Fruit fly (Drosophila melanogaster): ENCODE measurements around the gene CG17717.

CG17717 gene

DNA sequence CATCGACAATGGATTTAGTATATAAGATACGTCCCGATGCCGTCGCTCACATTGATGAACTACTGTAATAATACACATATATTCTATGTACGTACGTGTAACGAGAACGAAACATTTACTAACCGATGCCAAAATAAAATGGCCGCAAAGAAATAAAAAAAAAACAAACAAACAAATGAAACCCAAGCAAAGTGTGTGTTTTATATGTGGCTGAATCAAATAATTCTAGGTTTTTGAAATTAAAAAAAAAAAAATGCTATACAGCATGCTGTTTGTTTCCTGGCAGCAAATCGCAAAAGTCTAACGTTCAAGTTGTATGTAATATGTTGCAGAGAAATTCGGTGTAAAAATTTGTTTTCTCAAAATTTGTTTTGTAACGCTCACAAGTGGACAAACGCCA lies at the start of gene CG17717:
CG17717 (plus strand) TSS at position 301 of the 400 bp plus-strand sequence.
- no peak for TF ChIP-seq EcR (GFP tag; optimal IDR thresholded peaks at IDR 0.05)
- no peak for TF ChIP-seq psq (optimal IDR thresholded peaks at IDR 0.05)
- TF ChIP-seq CG8478 (optimal IDR thresholded peaks at IDR 0.05), result no peak
- TF ChIP-seq pan (optimal IDR thresholded peaks at IDR 0.05), result no peak
- TF ChIP-seq Dll (optimal IDR thresholded peaks at IDR 0.05), result no peak
- TF ChIP-seq usp (GFP tag; optimal IDR thresholded peaks at IDR 0.05), result no peak

DNA sequence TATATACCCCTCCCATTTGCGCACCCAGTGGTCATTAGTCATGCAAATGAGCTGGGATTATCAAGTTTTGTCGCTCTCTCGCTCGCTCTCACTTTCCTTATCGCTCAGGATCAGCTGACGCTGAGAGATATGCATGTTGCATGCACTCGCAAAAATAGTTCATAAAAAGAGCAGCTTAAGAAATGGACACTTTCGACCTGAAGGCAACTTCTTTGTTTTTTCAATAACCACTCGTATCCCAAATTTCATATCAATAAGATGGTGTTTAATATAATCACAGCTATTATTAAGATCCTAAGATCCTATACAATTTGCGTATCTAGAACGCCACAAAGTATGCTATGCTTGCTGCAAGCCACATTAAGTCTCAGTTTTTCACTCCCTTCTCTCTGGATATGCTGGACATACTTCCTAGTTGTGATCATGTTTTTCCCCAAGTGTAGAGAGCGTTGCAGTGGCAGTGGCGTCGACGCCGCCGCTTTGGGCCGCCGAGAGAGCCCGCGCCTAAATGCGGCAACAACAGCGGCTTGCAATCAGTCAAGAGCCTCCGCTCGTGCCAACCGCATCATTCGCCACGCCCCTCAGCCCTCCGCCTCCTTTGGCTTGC lies 48.8 kb upstream of the CG17717 start, which contains the start of gene CG34417:
CG34417 (plus strand) TSS at position 557 of the 607 bp plus-strand sequence.
- TF ChIP-seq psq (optimal IDR thresholded peaks at IDR 0.05) (no peak), pan (optimal IDR thresholded peaks at IDR 0.05) (no peak)

DNA sequence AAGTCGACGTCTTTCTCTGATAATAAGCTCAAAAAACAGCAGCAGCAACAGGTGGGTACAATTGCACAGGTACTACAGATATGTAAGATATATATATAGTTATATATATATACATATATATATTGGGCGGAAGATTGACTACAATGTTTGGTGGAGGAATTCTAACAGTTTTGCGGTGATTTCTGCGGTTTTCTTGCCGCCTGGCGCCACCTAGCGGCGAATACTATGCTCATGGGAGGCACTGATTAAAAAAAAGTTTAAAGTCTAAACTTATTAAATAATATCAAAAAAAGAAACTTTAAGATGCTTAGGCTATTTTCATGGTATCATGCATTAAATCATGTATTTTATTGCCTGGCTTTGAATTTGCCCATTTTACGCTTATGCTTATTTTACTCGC lies 47.8 kb upstream of the CG17717 start:
- TF ChIP-seq Dll (optimal IDR thresholded peaks at IDR 0.05), result no peak
- no peak for TF ChIP-seq psq (optimal IDR thresholded peaks at IDR 0.05)
- no peak for TF ChIP-seq usp (GFP tag; optimal IDR thresholded peaks at IDR 0.05)

DNA sequence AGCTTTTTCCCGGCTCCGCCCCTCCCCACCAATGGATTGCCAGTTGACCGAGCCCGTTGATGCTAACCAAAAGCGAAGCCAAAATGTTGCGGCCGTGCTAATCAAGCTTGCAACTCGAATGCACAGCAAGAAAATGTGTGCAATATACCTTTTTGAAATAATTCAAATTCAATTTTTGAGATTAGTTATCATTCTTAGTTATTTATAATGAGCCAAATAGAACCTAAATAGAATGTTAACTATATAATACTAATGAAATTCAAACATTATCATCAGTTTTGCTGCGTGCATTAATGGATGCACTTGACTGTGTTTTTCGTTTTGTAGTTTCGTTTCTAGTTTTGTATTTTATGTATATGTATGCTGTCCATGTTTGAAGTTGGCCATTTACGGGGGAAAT lies 46.8 kb upstream of the CG17717 start:
- TF ChIP-seq EcR (GFP tag; optimal IDR thresholded peaks at IDR 0.05) (no peak), psq (optimal IDR thresholded peaks at IDR 0.05) (no peak), usp (GFP tag; optimal IDR thresholded peaks at IDR 0.05) (no peak), pan (optimal IDR thresholded peaks at IDR 0.05) (no peak), CG8478 (optimal IDR thresholded peaks at IDR 0.05) (no peak), Dll (optimal IDR thresholded peaks at IDR 0.05) (no peak)

DNA sequence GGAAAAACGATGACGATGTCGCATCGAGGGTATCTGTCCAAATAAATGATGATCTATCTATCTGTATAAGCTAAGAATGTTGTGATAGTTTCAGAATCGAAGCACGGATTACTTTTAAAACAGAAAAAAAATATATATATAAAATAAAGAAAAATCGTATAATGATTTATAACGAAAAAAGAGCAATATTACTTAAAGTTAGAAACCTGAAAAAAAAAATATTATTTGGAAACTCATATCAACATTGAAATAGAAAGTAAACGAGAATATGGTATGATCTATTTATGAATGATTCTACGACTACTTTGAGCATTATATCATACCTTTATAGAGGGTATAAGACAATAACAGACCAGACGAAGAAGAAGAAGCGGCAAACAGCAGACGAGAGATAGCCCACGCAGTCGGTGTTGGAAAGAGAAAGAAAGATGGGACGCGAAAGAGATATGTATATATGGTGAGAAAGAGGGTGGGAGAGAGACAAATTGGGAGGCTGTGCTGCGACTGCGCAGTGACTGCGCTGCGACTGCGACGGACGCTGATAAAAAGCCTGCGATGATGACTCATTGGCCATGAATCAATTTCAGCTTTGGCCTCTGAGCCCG lies 45.4 kb upstream of the CG17717 start:
- TF ChIP-seq CG8478 (optimal IDR thresholded peaks at IDR 0.05), result no peak
- TF ChIP-seq Dll (optimal IDR thresholded peaks at IDR 0.05), result no peak
- TF ChIP-seq usp (GFP tag; optimal IDR thresholded peaks at IDR 0.05), result no peak
- no peak for TF ChIP-seq psq (optimal IDR thresholded peaks at IDR 0.05)
- no peak for TF ChIP-seq EcR (GFP tag; optimal IDR thresholded peaks at IDR 0.05)
- TF ChIP-seq pan (optimal IDR thresholded peaks at IDR 0.05), result no peak

DNA sequence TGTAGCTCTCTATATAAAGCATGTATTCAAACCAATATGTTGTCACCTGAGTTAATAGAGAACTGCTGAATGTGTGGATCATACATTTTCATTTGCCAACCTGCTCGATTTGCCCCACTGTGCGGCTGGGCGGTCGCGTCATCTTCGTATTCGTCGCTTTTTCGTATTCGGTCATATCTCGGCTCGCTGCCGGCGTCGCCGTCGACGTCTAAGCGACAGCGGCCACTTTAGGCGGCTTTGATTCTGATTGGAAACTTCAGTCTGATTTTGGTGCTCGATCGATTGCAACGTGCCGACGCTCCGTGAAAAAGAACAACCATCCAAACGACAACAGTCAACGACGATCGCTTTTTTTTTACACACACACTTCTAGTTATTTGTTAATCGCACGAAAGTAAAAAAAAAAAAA lies 43.2 kb upstream of the CG17717 start:
- no peak for TF ChIP-seq usp (GFP tag; optimal IDR thresholded peaks at IDR 0.05)
- TF ChIP-seq pan (optimal IDR thresholded peaks at IDR 0.05), result no peak
- no peak for TF ChIP-seq Dll (optimal IDR thresholded peaks at IDR 0.05)
- no peak for TF ChIP-seq EcR (GFP tag; optimal IDR thresholded peaks at IDR 0.05)
- TF ChIP-seq psq (optimal IDR thresholded peaks at IDR 0.05), result no peak
- TF ChIP-seq CG8478 (optimal IDR thresholded peaks at IDR 0.05), result no peak

DNA sequence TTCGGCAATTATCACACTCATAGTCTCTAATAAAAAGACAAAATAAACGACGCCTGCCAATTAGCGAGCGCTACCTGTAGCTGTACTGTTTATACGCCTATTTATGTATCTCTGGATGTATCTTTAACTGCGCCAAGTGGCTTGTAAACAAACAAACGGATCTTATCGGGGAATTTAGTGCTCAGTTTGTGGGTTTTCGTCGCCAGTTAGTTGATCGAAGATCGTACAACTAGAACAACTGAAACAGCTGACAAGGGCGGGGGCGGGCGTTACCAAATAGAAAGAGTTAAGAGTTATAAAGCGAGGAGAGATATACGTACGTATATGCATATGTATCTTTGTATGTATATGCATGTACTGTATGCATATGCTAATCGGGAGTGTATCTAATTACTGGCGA lies 42.1 kb upstream of the CG17717 start:
- TF ChIP-seq pan (optimal IDR thresholded peaks at IDR 0.05) (no peak), CG8478 (optimal IDR thresholded peaks at IDR 0.05) (no peak), Dll (optimal IDR thresholded peaks at IDR 0.05) (no peak), EcR (GFP tag; optimal IDR thresholded peaks at IDR 0.05) (no peak), usp (GFP tag; optimal IDR thresholded peaks at IDR 0.05) (no peak), psq (optimal IDR thresholded peaks at IDR 0.05) (no peak)

DNA sequence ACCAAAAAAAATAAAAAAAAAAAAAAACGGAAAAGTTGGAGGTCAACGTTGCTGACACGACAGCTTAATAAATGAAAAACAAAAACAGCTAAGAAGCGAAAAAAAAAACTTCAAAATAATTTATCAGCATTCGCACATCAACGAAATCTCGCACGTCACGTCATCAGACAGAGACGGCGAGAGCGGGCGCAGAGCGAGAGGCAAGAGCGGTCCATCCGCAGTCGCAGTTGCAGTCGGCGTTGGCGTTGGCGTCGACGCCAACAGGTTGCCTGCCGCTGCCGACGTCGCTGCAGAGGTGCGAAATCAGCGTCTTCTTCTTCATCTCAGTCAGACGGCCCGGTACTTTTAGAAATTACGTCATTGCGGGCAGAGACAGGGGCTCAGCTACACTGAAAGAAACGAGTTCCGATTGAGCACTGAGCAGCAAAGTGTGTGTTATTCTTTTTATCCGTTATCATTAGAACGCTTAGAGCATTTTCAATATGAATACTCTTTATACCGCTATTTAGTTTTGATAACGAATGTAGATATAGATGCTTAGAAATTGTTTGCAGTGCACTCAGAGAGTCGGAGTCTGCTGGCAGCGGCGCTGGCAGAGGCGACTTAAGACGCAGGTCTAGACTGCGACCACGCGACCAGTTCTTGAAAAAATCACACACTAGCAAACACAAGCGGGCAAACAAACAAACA lies 39.5 kb upstream of the CG17717 start:
- TF ChIP-seq EcR (GFP tag; optimal IDR thresholded peaks at IDR 0.05) (no peak), pan (optimal IDR thresholded peaks at IDR 0.05) (no peak), psq (optimal IDR thresholded peaks at IDR 0.05) (no peak), CG8478 (optimal IDR thresholded peaks at IDR 0.05) (no peak), usp (GFP tag; optimal IDR thresholded peaks at IDR 0.05) (no peak), Dll (optimal IDR thresholded peaks at IDR 0.05) (no peak)

DNA sequence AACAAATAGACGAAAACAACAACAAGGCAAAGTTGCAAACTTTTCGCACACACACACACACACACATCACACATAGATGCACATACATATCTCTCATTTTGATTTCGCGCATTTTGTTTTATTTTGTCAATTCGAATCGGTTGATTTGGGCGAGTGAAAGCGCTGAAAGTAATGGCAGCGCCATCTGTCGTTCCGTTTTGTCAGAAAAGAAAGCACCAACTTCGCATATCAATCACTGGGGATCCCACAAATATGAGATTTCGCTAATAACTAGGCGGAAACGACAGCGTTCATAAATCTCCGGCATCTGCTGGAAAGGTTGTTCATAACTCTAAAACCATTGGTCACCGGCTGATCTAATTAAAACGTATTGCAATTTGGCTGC lies 39.0 kb upstream of the CG17717 start:
- no peak for TF ChIP-seq pan (optimal IDR thresholded peaks at IDR 0.05)
- TF ChIP-seq Dll (optimal IDR thresholded peaks at IDR 0.05), result no peak
- no peak for TF ChIP-seq usp (GFP tag; optimal IDR thresholded peaks at IDR 0.05)
- no peak for TF ChIP-seq EcR (GFP tag; optimal IDR thresholded peaks at IDR 0.05)
- no peak for TF ChIP-seq psq (optimal IDR thresholded peaks at IDR 0.05)
- TF ChIP-seq CG8478 (optimal IDR thresholded peaks at IDR 0.05), result no peak

DNA sequence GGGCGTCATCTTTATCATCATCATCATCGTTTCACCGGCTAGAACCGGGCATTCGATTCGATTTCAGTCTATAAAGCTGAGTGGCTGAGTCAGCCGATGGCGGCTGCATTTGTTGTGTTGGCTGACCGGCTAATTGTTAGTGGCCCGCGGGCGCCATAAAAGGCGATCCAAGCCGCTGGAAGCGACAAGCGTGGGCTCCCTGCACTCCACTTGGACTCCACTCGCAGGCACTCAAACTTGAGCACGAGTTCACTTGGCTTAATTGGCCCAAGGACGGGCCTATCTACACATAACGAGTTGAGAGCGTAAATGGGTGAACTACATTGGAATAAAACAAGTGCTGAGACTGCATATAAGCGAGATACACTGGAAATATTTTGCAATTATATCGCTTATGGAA lies 37.6 kb upstream of the CG17717 start:
- TF ChIP-seq psq (optimal IDR thresholded peaks at IDR 0.05) (no peak), Dll (optimal IDR thresholded peaks at IDR 0.05) (no peak), EcR (GFP tag; optimal IDR thresholded peaks at IDR 0.05) (no peak), CG8478 (optimal IDR thresholded peaks at IDR 0.05) (no peak), pan (optimal IDR thresholded peaks at IDR 0.05) (no peak), usp (GFP tag; optimal IDR thresholded peaks at IDR 0.05) (no peak)

DNA sequence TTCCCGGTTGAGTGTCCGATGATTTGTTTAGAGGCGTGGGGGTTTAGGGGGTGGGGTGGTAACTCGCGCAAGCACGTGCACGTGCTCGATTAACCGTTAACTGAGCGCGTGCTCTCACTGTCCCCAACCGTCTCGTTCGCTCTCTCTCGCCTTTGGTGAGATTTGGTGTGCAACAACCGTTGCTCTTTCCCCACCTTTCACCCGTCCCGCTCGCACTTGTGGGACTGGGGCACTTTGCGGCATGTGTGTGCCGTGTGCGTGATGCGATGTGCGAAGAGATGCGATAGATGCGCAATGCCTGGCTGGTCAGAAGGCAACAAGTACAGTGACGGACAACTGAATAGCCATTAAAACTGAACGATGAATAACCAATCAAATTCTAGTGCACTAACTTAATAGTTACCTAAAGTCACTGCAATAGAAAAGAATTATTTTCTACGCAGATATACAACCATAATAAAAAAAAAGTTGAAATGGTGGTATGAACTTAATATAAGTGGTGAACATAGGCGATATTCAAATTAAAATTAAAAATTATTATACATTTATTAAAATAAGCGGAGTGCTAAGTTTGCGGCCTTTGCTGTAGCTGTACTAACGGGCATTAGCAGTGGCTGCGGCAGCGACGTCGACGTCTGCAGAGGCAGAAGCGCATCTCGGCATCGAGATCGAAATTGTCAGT lies 17.7 kb upstream of the CG17717 start:
- TF ChIP-seq CG8478 (optimal IDR thresholded peaks at IDR 0.05), result no peak
- TF ChIP-seq psq (optimal IDR thresholded peaks at IDR 0.05), result no peak
- TF ChIP-seq EcR (GFP tag; optimal IDR thresholded peaks at IDR 0.05), result no peak
- no peak for TF ChIP-seq usp (GFP tag; optimal IDR thresholded peaks at IDR 0.05)
- TF ChIP-seq pan (optimal IDR thresholded peaks at IDR 0.05), result no peak
- no peak for TF ChIP-seq Dll (optimal IDR thresholded peaks at IDR 0.05)

DNA sequence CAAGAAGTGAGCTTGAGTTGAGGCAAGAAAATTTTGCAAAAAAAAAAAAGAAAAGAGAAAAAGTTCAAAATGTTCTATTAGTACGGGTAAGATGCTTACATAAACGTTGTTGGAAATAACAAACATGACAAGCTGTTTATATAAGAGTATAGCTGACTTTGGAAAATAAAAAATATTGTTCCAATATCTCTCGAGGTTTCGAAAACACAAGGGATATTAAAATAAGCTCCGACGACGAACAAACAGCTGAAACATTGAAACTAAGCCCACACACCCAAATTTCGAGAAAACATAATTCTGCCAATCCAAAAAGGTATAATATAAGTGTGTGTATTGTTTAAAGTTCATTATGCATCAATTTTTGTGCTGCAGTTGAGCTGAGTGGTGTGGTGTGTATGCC lies 15.3 kb upstream of the CG17717 start:
- no peak for TF ChIP-seq psq (optimal IDR thresholded peaks at IDR 0.05)
- no peak for TF ChIP-seq EcR (GFP tag; optimal IDR thresholded peaks at IDR 0.05)
- TF ChIP-seq Dll (optimal IDR thresholded peaks at IDR 0.05), result no peak
- TF ChIP-seq CG8478 (optimal IDR thresholded peaks at IDR 0.05), result no peak
- no peak for TF ChIP-seq pan (optimal IDR thresholded peaks at IDR 0.05)
- TF ChIP-seq usp (GFP tag; optimal IDR thresholded peaks at IDR 0.05), result no peak
